Worm (Caenorhabditis elegans): ENCODE data around the gene twk-32.

Gene twk-32

ce11 chrV:13768941-13769436 lies 27.5 kb upstream of the twk-32 start, which contains the start of gene nas-24:
Gene nas-24 (plus strand): TSS chrV:13769386.
- TF ChIP-seq ztf-11 (tag; optimal IDR thresholded peaks at IDR 0.05) (no peak), nhr-111 (GFP tag; optimal IDR thresholded peaks at IDR 0.05) (no peak), pqm-1 (tag; optimal IDR thresholded peaks at IDR 0.05) (peak; percentile 21), set-16 (GFP tag; IDR thresholded peaks at IDR 0.05) (no peak), nhr-28 (tag; optimal IDR thresholded peaks at IDR 0.05) (peak; percentile 83), unc-62 (GFP tag; optimal IDR thresholded peaks at IDR 0.05 in 1 of 2) (peak in 1 of 2 experiments; percentile 20), unc-62 (tag; optimal IDR thresholded peaks at IDR 0.05) (no peak), F49E8.2 (tag; optimal IDR thresholded peaks at IDR 0.05; ENCODE audit: borderline replicate concordance) (no peak), madf-5 (GFP tag; IDR thresholded peaks at IDR 0.05) (no peak)

DNA sequence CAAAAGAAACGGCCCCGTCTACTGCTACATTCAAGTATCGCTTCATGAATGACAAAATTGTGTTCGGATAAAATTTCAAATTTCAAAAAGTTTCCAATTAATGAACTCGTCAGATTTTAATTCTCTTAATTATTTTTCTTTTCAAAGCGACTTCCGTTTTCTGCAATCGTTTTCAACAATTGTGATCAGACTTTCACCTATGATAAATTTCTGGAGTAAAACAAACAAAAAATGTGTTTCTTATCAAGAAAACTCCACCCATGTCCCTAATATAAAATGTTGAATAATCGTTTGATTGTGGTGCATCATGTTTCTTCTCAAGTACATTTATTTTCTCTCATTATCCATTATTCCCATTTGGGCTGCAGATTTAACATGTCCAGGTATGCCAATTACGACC lies 25.2 kb upstream of the twk-32 start, which contains the start of gene F20G2.5:
F20G2.5 (plus strand) TSS at position 301 of the 400 bp plus-strand sequence.
- TF ChIP-seq ceh-20 (GFP tag; IDR thresholded peaks at IDR 0.05) (no peak), nhr-28 (tag; optimal IDR thresholded peaks at IDR 0.05) (peak; percentile 49), snpc-1.2 (GFP tag; IDR thresholded peaks at IDR 0.05) (no peak)

DNA sequence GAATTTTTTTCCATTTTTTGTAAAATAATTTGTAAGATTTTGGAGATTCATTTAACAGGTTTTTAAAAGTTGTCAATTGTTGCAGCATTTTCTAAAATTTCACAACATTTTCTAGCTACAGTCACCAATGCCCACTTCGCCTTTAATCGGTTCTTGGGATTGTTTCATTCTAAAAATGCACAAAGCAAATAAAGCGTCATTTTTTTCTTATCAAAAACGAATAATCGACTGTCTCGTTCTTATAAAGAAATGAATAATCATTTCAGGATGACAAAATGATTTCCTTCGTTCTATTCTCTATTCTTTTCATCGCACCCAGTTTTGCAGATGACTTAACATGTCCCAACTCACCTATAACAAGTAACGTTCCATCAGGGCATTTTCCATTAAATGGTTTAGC lies 20.9 kb upstream of the twk-32 start, which contains the start of gene F53C11.1:
F53C11.1 (plus strand) TSS at position 268 of the 400 bp plus-strand sequence.
- no peak for TF ChIP-seq ceh-20 (GFP tag; IDR thresholded peaks at IDR 0.05)
- TF ChIP-seq ztf-11 (tag; optimal IDR thresholded peaks at IDR 0.05) = no peak
- TF ChIP-seq dmd-6 (GFP tag; IDR thresholded peaks at IDR 0.05) = peak; percentile 34; the same call in 1 of the 2 replicates
- peak; percentile 19 for TF ChIP-seq nhr-28 (tag; optimal IDR thresholded peaks at IDR 0.05)
- no peak for TF ChIP-seq lin-15B (tag; optimal IDR thresholded peaks at IDR 0.05)
- no peak for TF ChIP-seq madf-5 (GFP tag; IDR thresholded peaks at IDR 0.05)
- TF ChIP-seq mep-1 (tag; optimal IDR thresholded peaks at IDR 0.05) = no peak
- no peak for TF ChIP-seq nhr-76 (tag; optimal IDR thresholded peaks at IDR 0.05)
- TF ChIP-seq unc-62 (GFP tag; optimal IDR thresholded peaks at IDR 0.05 in 1 of 2) = peak in 1 of 2 experiments; percentile 19
- no peak for TF ChIP-seq unc-62 (tag; optimal IDR thresholded peaks at IDR 0.05)
- TF ChIP-seq php-3 (GFP tag; IDR thresholded peaks at IDR 0.05) = no peak
- no peak for TF ChIP-seq ces-1 (GFP tag; optimal IDR thresholded peaks at IDR 0.05)
- TF ChIP-seq F26F4.8 (GFP tag; conservative IDR thresholded peaks at IDR 0.05) = no peak
- TF ChIP-seq pqm-1 (tag; optimal IDR thresholded peaks at IDR 0.05) = peak; percentile 7
- TF ChIP-seq rbr-2 (tag; optimal IDR thresholded peaks at IDR 0.05) = no peak
- TF ChIP-seq mxl-2 (GFP tag; conservative IDR thresholded peaks at IDR 0.05) = no peak
- TF ChIP-seq F49E8.2 (tag; optimal IDR thresholded peaks at IDR 0.05; ENCODE audit: borderline replicate concordance) = no peak
- no peak for TF ChIP-seq unc-130 (GFP tag; optimal IDR thresholded peaks at IDR 0.05)
- no peak for TF ChIP-seq lin-29 (GFP tag; IDR thresholded peaks at IDR 0.05)
- TF ChIP-seq duxl-1 (tag; optimal IDR thresholded peaks at IDR 0.05; ENCODE audit: poor library complexity) = no peak
- TF ChIP-seq F37D6.2 (tag; optimal IDR thresholded peaks at IDR 0.05) = no peak
- no peak for TF ChIP-seq mes-2 (tag; optimal IDR thresholded peaks at IDR 0.05; ENCODE audit: poor library complexity, severe bottlenecking)
- TF ChIP-seq arid-1 (GFP tag; conservative IDR thresholded peaks at IDR 0.05) = no peak
- TF ChIP-seq dmd-9 (GFP tag; IDR thresholded peaks at IDR 0.05) = no peak
- no peak for TF ChIP-seq mxl-3 (GFP tag; optimal IDR thresholded peaks at IDR 0.05)
- no peak for TF ChIP-seq D1046.2 (GFP tag; IDR thresholded peaks at IDR 0.05)
- no peak for TF ChIP-seq egl-27 (tag; optimal IDR thresholded peaks at IDR 0.05)
- no peak for TF ChIP-seq snpc-1.2 (GFP tag; IDR thresholded peaks at IDR 0.05)
- TF ChIP-seq daf-19 (GFP tag; conservative IDR thresholded peaks at IDR 0.05) = no peak
- no peak for TF ChIP-seq jun-1 (tag; optimal IDR thresholded peaks at IDR 0.05)
- TF ChIP-seq snpc-4 (tag; optimal IDR thresholded peaks at IDR 0.05) = no peak
- no peak for TF ChIP-seq ceh-82 (tag; optimal IDR thresholded peaks at IDR 0.05)
- no peak for TF ChIP-seq hlh-11 (tag; optimal IDR thresholded peaks at IDR 0.05)
- no peak for TF ChIP-seq hif-1 (tag; optimal IDR thresholded peaks at IDR 0.05)
- no peak for TF ChIP-seq vab-7 (GFP tag; IDR thresholded peaks at IDR 0.05)
- TF ChIP-seq aha-1 (tag) = peak; percentile 77
- TF ChIP-seq ceh-32 (tag; optimal IDR thresholded peaks at IDR 0.05; ENCODE audit: poor library complexity) = no peak
- no peak for TF ChIP-seq zip-11 (GFP tag; IDR thresholded peaks at IDR 0.05)
- TF ChIP-seq nhr-102 (tag; optimal IDR thresholded peaks at IDR 0.05) = no peak
- TF ChIP-seq R02D3.7 (tag; optimal IDR thresholded peaks at IDR 0.05) = no peak
- TF ChIP-seq ztf-7 (tag; optimal IDR thresholded peaks at IDR 0.05) = no peak
- no peak for TF ChIP-seq nhr-41 (GFP tag; IDR thresholded peaks at IDR 0.05)
- no peak for TF ChIP-seq ceh-28 (tag; optimal IDR thresholded peaks at IDR 0.05)
- TF ChIP-seq hmg-1.1 (GFP tag; IDR thresholded peaks at IDR 0.05) = no peak
